Worm (Caenorhabditis elegans) whole organism, late embryonic: Measurements from ENCODE around the gene W08E12.4.

Experiments
- ama-1 ChIP-seq: fragments of 150-350 bp; optimal IDR thresholded peaks from 2 replicates; lab custom pipeline; 2014
- hlh-30 ChIP-seq: sonication (generic microtip); optimal IDR thresholded peaks from 2 replicates; lab custom pipeline; 2017; ENCODE audit warnings: antibody characterized with exemption, missing genetic modification characterization, missing compliant biosample characterization; ENCODE audit not compliant: insufficient read depth
- lin-11 ChIP-seq: fragments of 200-800 bp; sonication (Bioruptor generic); optimal IDR thresholded peaks from 2 replicates; lab custom pipeline; 2018; ENCODE audit warnings: mild to moderate bottlenecking, missing genetic modification characterization, missing compliant biosample characterization
- odd-2 ChIP-seq: sonication (generic microtip); optimal IDR thresholded peaks from 2 replicates; lab custom pipeline; 2017; ENCODE audit warnings: antibody characterized with exemption, mild to moderate bottlenecking, missing genetic modification characterization, missing compliant biosample characterization
- pat-9 ChIP-seq: fragments of 200-800 bp; sonication (Bioruptor generic); optimal IDR thresholded peaks from 2 replicates; lab custom pipeline; 2018; ENCODE audit warnings: mild to moderate bottlenecking, missing genetic modification characterization, moderate library complexity, missing compliant biosample characterization
- syd-9 ChIP-seq: sonication (generic microtip); optimal IDR thresholded peaks from 2 replicates; lab custom pipeline; 2016; ENCODE audit warnings: mild to moderate bottlenecking, missing genetic modification characterization, moderate library complexity, missing compliant biosample characterization
- ttx-3 ChIP-seq: sonication (generic microtip); optimal IDR thresholded peaks from 2 replicates; lab custom pipeline; 2016; ENCODE audit warnings: missing genetic modification reagents, missing genetic modification characterization, missing compliant biosample characterization
- unc-86 ChIP-seq: sonication (generic microtip); optimal IDR thresholded peaks from 2 replicates; lab custom pipeline; 2016; ENCODE audit warnings: missing genetic modification characterization, missing compliant biosample characterization

- TF ChIP-seq lin-11 (tag; lab: Kevin White, UChicago) (no peak), hlh-30 (tag; lab: Kevin White, UChicago) (no peak), ttx-3 (tag; lab: Kevin White, UChicago) (no peak), syd-9 (tag; lab: Kevin White, UChicago) (no peak), odd-2 (tag; lab: Kevin White, UChicago) (no peak), ama-1 (no peak), unc-86 (tag; lab: Kevin White, UChicago) (no peak), pat-9 (no peak)
Measured at ce11 chrIV:3289237-3289636, 12.9 kb upstream of the W08E12.4 start, which contains the start of gene gcy-23.
